Worm (Caenorhabditis elegans) whole organism, L3 larva: ENCODE results near the gene srbc-34.

Experiments used
- R02D3.7 ChIP-seq: fragments of 150-350 bp; optimal IDR thresholded peaks from 2 replicates; lab custom pipeline; 2014; ENCODE audit warnings: missing biosample characterization, missing genetic modification characterization
- ZK546.5 ChIP-seq: sonication (generic microtip); optimal IDR thresholded peaks from 2 replicates; lab custom pipeline; 2017; ENCODE audit warnings: missing biosample characterization, missing genetic modification characterization
- aly-2 ChIP-seq: fragments of 150-350 bp; optimal IDR thresholded peaks from 2 replicates; lab custom pipeline; 2014; ENCODE audit warnings: missing biosample characterization, missing genetic modification characterization
- ama-1 ChIP-seq: fragments of 150-350 bp; optimal IDR thresholded peaks from 2 replicates; lab custom pipeline; 2018
- ceh-16 ChIP-seq: sonication (generic microtip); optimal IDR thresholded peaks from 2 replicates; lab custom pipeline; 2017; ENCODE audit warnings: missing biosample characterization, missing genetic modification characterization
- ceh-28 ChIP-seq: fragments of 150-350 bp; optimal IDR thresholded peaks from 2 replicates; lab custom pipeline; 2014; ENCODE audit warnings: missing biosample characterization, missing genetic modification reagents, missing genetic modification characterization
- ceh-82 ChIP-seq: fragments of 150-350 bp; optimal IDR thresholded peaks from 2 replicates; lab custom pipeline; 2014; ENCODE audit warnings: missing biosample characterization, missing genetic modification characterization
- ceh-9 ChIP-seq: sonication (generic microtip); optimal IDR thresholded peaks from 2 replicates; lab custom pipeline; 2018; ENCODE audit warnings: missing biosample characterization, missing genetic modification characterization
- daf-12 ChIP-seq: fragments of 150-350 bp; optimal IDR thresholded peaks from 2 replicates; lab custom pipeline; 2014; ENCODE audit warnings: missing biosample characterization, missing genetic modification reagents, missing genetic modification characterization
- egl-27 ChIP-seq: sonication (generic microtip); optimal IDR thresholded peaks from 4 replicates; lab custom pipeline; 2017; ENCODE audit warnings: missing biosample characterization, missing genetic modification reagents, missing genetic modification characterization
- egl-5 ChIP-seq: fragments of 150-350 bp; optimal IDR thresholded peaks from 2 replicates; lab custom pipeline; 2017; ENCODE audit warnings: missing biosample characterization, missing genetic modification reagents, missing genetic modification characterization, inconsistent platforms
- elt-1 ChIP-seq: fragments of 150-350 bp; optimal IDR thresholded peaks from 2 replicates; lab custom pipeline; 2014; ENCODE audit warnings: missing biosample characterization, missing genetic modification characterization
- elt-2 ChIP-seq: sonication (generic microtip); optimal IDR thresholded peaks from 2 replicates; lab custom pipeline; 2016; ENCODE audit warnings: missing genetic modification reagents, mild to moderate bottlenecking, missing genetic modification characterization, missing compliant biosample characterization
- elt-3 ChIP-seq, 3 experiments: fragments of 150-350 bp in 1 of 3; sonication (generic microtip) in 2 of 3; optimal IDR thresholded peaks; 2 replicates in 2 of 3; 4 replicates in 1 of 3; lab custom pipeline; 2014 to 2017; ENCODE audit warnings: missing biosample characterization in 3 of 3, missing genetic modification characterization in 3 of 3
- eor-1 ChIP-seq, 2 experiments: fragments of 150-350 bp; optimal IDR thresholded peaks; 2 replicates each; lab custom pipeline; 2014 to 2018; ENCODE audit warnings: missing biosample characterization in 2 of 2, missing genetic modification characterization in 2 of 2
- fkh-10 ChIP-seq: sonication (generic microtip); optimal IDR thresholded peaks from 2 replicates; lab custom pipeline; 2017; ENCODE audit warnings: missing biosample characterization, missing genetic modification reagents, missing genetic modification characterization
- fkh-2 ChIP-seq: fragments of 150-350 bp; optimal IDR thresholded peaks from 2 replicates; lab custom pipeline; 2014; ENCODE audit warnings: missing biosample characterization, missing genetic modification reagents, missing genetic modification characterization
- fos-1 ChIP-seq: fragments of 150-350 bp; optimal IDR thresholded peaks from 2 replicates; lab custom pipeline; 2014; ENCODE audit warnings: missing biosample characterization, missing genetic modification characterization
- hmg-11 ChIP-seq: sonication (generic microtip); optimal IDR thresholded peaks from 2 replicates; lab custom pipeline; 2016; ENCODE audit warnings: missing genetic modification characterization, missing compliant biosample characterization
- jun-1 ChIP-seq: fragments of 150-350 bp; optimal IDR thresholded peaks from 2 replicates; lab custom pipeline; 2014; ENCODE audit warnings: missing biosample characterization, missing genetic modification reagents, missing genetic modification characterization
- lin-15B ChIP-seq: fragments of 150-350 bp; optimal IDR thresholded peaks from 2 replicates; lab custom pipeline; 2014; ENCODE audit warnings: missing biosample characterization, missing genetic modification characterization
- lsy-12 ChIP-seq: sonication (generic microtip); optimal IDR thresholded peaks from 2 replicates; lab custom pipeline; 2016; ENCODE audit warnings: mild to moderate bottlenecking, missing genetic modification characterization, missing compliant biosample characterization
- mdl-1 ChIP-seq: fragments of 150-350 bp; optimal IDR thresholded peaks from 2 replicates; lab custom pipeline; 2014; ENCODE audit warnings: missing biosample characterization, missing genetic modification characterization
- mml-1 ChIP-seq: fragments of 150-350 bp; sonication (generic microtip); optimal IDR thresholded peaks from 3 replicates; lab custom pipeline; 2014; ENCODE audit warnings: missing biosample characterization, missing genetic modification characterization
- nfya-1 ChIP-seq: sonication (generic microtip); optimal IDR thresholded peaks from 2 replicates; lab custom pipeline; 2017; ENCODE audit warnings: missing genetic modification characterization, mild to moderate bottlenecking, missing compliant biosample characterization, antibody characterized with exemption, moderate library complexity; ENCODE audit not compliant: insufficient read depth
- nhr-11 ChIP-seq: fragments of 150-350 bp; optimal IDR thresholded peaks from 2 replicates; lab custom pipeline; 2014; ENCODE audit warnings: missing biosample characterization, missing genetic modification characterization
- nhr-12 ChIP-seq: fragments of 150-350 bp; optimal IDR thresholded peaks from 2 replicates; lab custom pipeline; 2014; ENCODE audit warnings: missing biosample characterization, missing genetic modification characterization
- nhr-23 ChIP-seq: fragments of 150-350 bp; optimal IDR thresholded peaks from 2 replicates; lab custom pipeline; 2014; ENCODE audit warnings: missing biosample characterization, missing genetic modification reagents, missing genetic modification characterization
- nhr-237 ChIP-seq: fragments of 150-350 bp; optimal IDR thresholded peaks from 2 replicates; lab custom pipeline; 2014; ENCODE audit warnings: missing biosample characterization, missing genetic modification characterization
- nhr-25 ChIP-seq: sonication (generic microtip); optimal IDR thresholded peaks from 2 replicates; lab custom pipeline; 2017; ENCODE audit warnings: missing biosample characterization, missing genetic modification characterization
- nhr-28 ChIP-seq: fragments of 150-350 bp; optimal IDR thresholded peaks from 2 replicates; lab custom pipeline; 2014; ENCODE audit warnings: missing biosample characterization, missing genetic modification characterization
- nhr-67 ChIP-seq: fragments of 150-350 bp; optimal IDR thresholded peaks from 2 replicates; lab custom pipeline; 2014; ENCODE audit warnings: missing biosample characterization, missing genetic modification characterization
- nhr-76 ChIP-seq: fragments of 150-350 bp; sonication (generic microtip); optimal IDR thresholded peaks from 5 replicates; lab custom pipeline; 2014; ENCODE audit warnings: missing biosample characterization, missing genetic modification characterization
- nhr-77 ChIP-seq: fragments of 150-350 bp; optimal IDR thresholded peaks from 2 replicates; lab custom pipeline; 2014; ENCODE audit warnings: missing biosample characterization, missing genetic modification characterization
- pha-4 ChIP-seq: fragments of 150-350 bp; optimal IDR thresholded peaks from 2 replicates; lab custom pipeline; 2014; ENCODE audit warnings: missing biosample characterization, missing genetic modification reagents, missing genetic modification characterization
- pqm-1 ChIP-seq: fragments of 150-350 bp; optimal IDR thresholded peaks from 2 replicates; lab custom pipeline; 2017; ENCODE audit warnings: missing biosample characterization, missing genetic modification characterization, inconsistent platforms
- sea-2 ChIP-seq: fragments of 150-350 bp; sonication (generic microtip); optimal IDR thresholded peaks from 4 replicates; lab custom pipeline; 2014; ENCODE audit warnings: missing biosample characterization, missing genetic modification reagents, missing genetic modification characterization
- snpc-4 ChIP-seq: fragments of 150-350 bp; optimal IDR thresholded peaks from 2 replicates; lab custom pipeline; 2014; ENCODE audit warnings: missing biosample characterization, missing genetic modification characterization
- tbx-2 ChIP-seq: sonication (generic microtip); optimal IDR thresholded peaks from 2 replicates; lab custom pipeline; 2016; ENCODE audit warnings: mild to moderate bottlenecking, missing genetic modification characterization, missing compliant biosample characterization
- unc-39 ChIP-seq: sonication (generic microtip); optimal IDR thresholded peaks from 4 replicates; lab custom pipeline; 2017; ENCODE audit warnings: missing biosample characterization, missing genetic modification characterization
- unc-62 ChIP-seq: fragments of 150-350 bp; sonication (generic microtip); optimal IDR thresholded peaks from 4 replicates; lab custom pipeline; 2014; ENCODE audit warnings: missing biosample characterization, missing genetic modification reagents, missing genetic modification characterization
- ztf-11 ChIP-seq: fragments of 150-350 bp; optimal IDR thresholded peaks from 2 replicates; lab custom pipeline; 2014; ENCODE audit warnings: missing biosample characterization, missing genetic modification characterization

Gene srbc-34

ce11 chrV:20237429-20237828 lies 31.3 kb downstream of the srbc-34 start, which contains the start of gene sld-5:
TSS of gene sld-5 (minus strand) at chrV:20237745.
- no peak for TF ChIP-seq nfya-1 (tag; lab: Kevin White, UChicago)
- no peak for TF ChIP-seq nhr-12 (tag; lab: Kevin White, UChicago)
- TF ChIP-seq unc-62 (GFP tag; lab: Kevin White, UChicago), result no peak
- no peak for TF ChIP-seq ceh-16 (tag; lab: Kevin White, UChicago)
- TF ChIP-seq ama-1, result no peak
- no peak for TF ChIP-seq nhr-23 (tag; lab: Kevin White, UChicago)
- no peak for TF ChIP-seq egl-5
- TF ChIP-seq fos-1, result no peak
- no peak for TF ChIP-seq R02D3.7
- TF ChIP-seq sea-2, result no peak
- TF ChIP-seq nhr-11, result no peak
- no peak for TF ChIP-seq elt-2 (tag; lab: Kevin White, UChicago)
- TF ChIP-seq mml-1 (tag; lab: Kevin White, UChicago), result no peak
- TF ChIP-seq jun-1, result no peak
- TF ChIP-seq nhr-67 (tag; lab: Kevin White, UChicago), result no peak
- TF ChIP-seq mdl-1 (tag; lab: Kevin White, UChicago), result no peak
- no peak for TF ChIP-seq lin-15B (tag; lab: Kevin White, UChicago)
- TF ChIP-seq eor-1 (tag; optimal IDR thresholded peaks at IDR 0.05; lab: Kevin White, UChicago), result no peak
- TF ChIP-seq nhr-25, result no peak

- TF ChIP-seq egl-5, result no peak
- TF ChIP-seq nhr-11, result no peak
- TF ChIP-seq mdl-1 (tag; lab: Kevin White, UChicago), result no peak
These were observed 35.2 kb downstream of the srbc-34 start for ce11 chrV:20241243-20241862.

- TF ChIP-seq nhr-237 (tag; lab: Kevin White, UChicago), result no peak
- no peak for TF ChIP-seq fkh-2 (tag; lab: Kevin White, UChicago)
- TF ChIP-seq egl-5, result no peak
- peak; percentile 36 for TF ChIP-seq ceh-28 (tag; lab: Kevin White, UChicago)
- no peak for TF ChIP-seq nhr-77
- TF ChIP-seq ceh-9, result no peak
- peak; percentile 10 for TF ChIP-seq lin-15B (tag; lab: Kevin White, UChicago)
- TF ChIP-seq ceh-16 (tag; lab: Kevin White, UChicago), result no peak
- TF ChIP-seq ama-1, result no peak
- TF ChIP-seq fos-1, result no peak
- no peak for TF ChIP-seq fkh-10 (GFP tag; lab: Kevin White, UChicago)
- TF ChIP-seq jun-1, result no peak
- no peak for TF ChIP-seq nhr-12 (tag; lab: Kevin White, UChicago)
- no peak for TF ChIP-seq elt-1 (tag; lab: Kevin White, UChicago)
- TF ChIP-seq unc-39 (tag; lab: Kevin White, UChicago), result no peak
- TF ChIP-seq lsy-12 (tag; lab: Kevin White, UChicago), result no peak
- TF ChIP-seq nhr-25, result no peak
- no peak for TF ChIP-seq nhr-28
- no peak for TF ChIP-seq R02D3.7
- no peak for TF ChIP-seq elt-3 (tag; optimal IDR thresholded peaks at IDR 0.05; lab: Kevin White, UChicago)
- TF ChIP-seq ceh-82 (tag; lab: Kevin White, UChicago), result no peak
- TF ChIP-seq nhr-76 (tag; lab: Kevin White, UChicago), result no peak
- TF ChIP-seq daf-12, result no peak
- TF ChIP-seq pqm-1 (tag; lab: Kevin White, UChicago), result peak; percentile 6
- no peak for TF ChIP-seq nhr-23 (tag; lab: Kevin White, UChicago)
- TF ChIP-seq unc-62 (GFP tag; lab: Kevin White, UChicago), result no peak
- no peak for TF ChIP-seq tbx-2 (tag; lab: Kevin White, UChicago)
- TF ChIP-seq hmg-11, result peak; percentile 85
- no peak for TF ChIP-seq ztf-11
- no peak for TF ChIP-seq pha-4 (tag; lab: Kevin White, UChicago)
- no peak for TF ChIP-seq ZK546.5 (tag; lab: Kevin White, UChicago)
- TF ChIP-seq eor-1 (tag; optimal IDR thresholded peaks at IDR 0.05; lab: Kevin White, UChicago), result no peak
- TF ChIP-seq mml-1 (tag; lab: Kevin White, UChicago), result no peak
- no peak for TF ChIP-seq egl-27 (tag; lab: Kevin White, UChicago)
- no peak for TF ChIP-seq sea-2
- no peak for TF ChIP-seq aly-2 (tag; lab: Kevin White, UChicago)
- no peak for TF ChIP-seq nhr-67 (tag; lab: Kevin White, UChicago)
- TF ChIP-seq snpc-4 (tag; lab: Kevin White, UChicago), result no peak
- peak; percentile 63 for TF ChIP-seq nfya-1 (tag; lab: Kevin White, UChicago)
These were observed 43.5 kb downstream of the srbc-34 start, which contains the start of gene swsn-1 for ce11 chrV:20249438-20250120. TSS of gene swsn-1 (minus strand) at chrV:20249488.
